Worm (Caenorhabditis elegans): ENCODE results near the gene pqn-29.
A peak's percentile ranks its signal among the peaks of the same experiment; 100 is the strongest.

The pqn-29 gene

ce11 chrIII:4649363-4649768 lies 3.2 kb upstream of the pqn-29 start (continued):
- TF ChIP-seq tbx-7 (tag; optimal IDR thresholded peaks at IDR 0.05) (no peak), lim-6 (tag; optimal IDR thresholded peaks at IDR 0.05) (no peak), sox-2 (GFP tag; IDR thresholded peaks at IDR 0.05) (no peak), che-1 (tag; optimal IDR thresholded peaks at IDR 0.05) (peak; percentile 7), pag-3 (tag; optimal IDR thresholded peaks at IDR 0.05; ENCODE audit: borderline replicate concordance) (no peak), dmd-4 (tag; optimal IDR thresholded peaks at IDR 0.05; ENCODE audit: borderline replicate concordance) (no peak), ceh-30 (tag; optimal IDR thresholded peaks at IDR 0.05) (no peak), pat-9 (tag; optimal IDR thresholded peaks at IDR 0.05) (peak; percentile 24), ceh-9 (tag; optimal IDR thresholded peaks at IDR 0.05) (no peak), ref-2 (tag; optimal IDR thresholded peaks at IDR 0.05) (peak; percentile 86), hlh-13 (GFP tag; optimal IDR thresholded peaks at IDR 0.05) (no peak), Y22D7AL.16 (tag; optimal IDR thresholded peaks at IDR 0.05) (no peak), unc-86 (tag; optimal IDR thresholded peaks at IDR 0.05) (peak; percentile 2), fax-1 (tag; optimal IDR thresholded peaks at IDR 0.05) (no peak), mec-3 (tag; optimal IDR thresholded peaks at IDR 0.05; ENCODE audit: borderline replicate concordance) (no peak), nfya-1 (tag; optimal IDR thresholded peaks at IDR 0.05) (peak; percentile 79), ceh-2 (tag; optimal IDR thresholded peaks at IDR 0.05) (peak; percentile 63), rnt-1 (tag; optimal IDR thresholded peaks at IDR 0.05) (peak; percentile 86), T23F11.4 (GFP tag; optimal IDR thresholded peaks at IDR 0.05) (peak; percentile 65), unc-42 (tag; optimal IDR thresholded peaks at IDR 0.05) (peak; percentile 65), C38D4.7 (GFP tag; optimal IDR thresholded peaks at IDR 0.05) (no peak), ets-4 (tag; optimal IDR thresholded peaks at IDR 0.05) (peak; percentile 93), nhr-232 (tag; optimal IDR thresholded peaks at IDR 0.05) (no peak), K02D7.2 (tag; optimal IDR thresholded peaks at IDR 0.05) (no peak), elt-4 (tag; optimal IDR thresholded peaks at IDR 0.05) (no peak), tbx-2 (tag; optimal IDR thresholded peaks at IDR 0.05) (peak; percentile 91), pha-2 (tag; optimal IDR thresholded peaks at IDR 0.05) (no peak), fkh-6 (tag; optimal IDR thresholded peaks at IDR 0.05) (no peak), hlh-30 (tag; optimal IDR thresholded peaks at IDR 0.05; ENCODE audit: insufficient read depth) (peak; percentile 99), ceh-6 (GFP tag; optimal IDR thresholded peaks at IDR 0.05) (no peak), odd-2 (tag; optimal IDR thresholded peaks at IDR 0.05) (no peak), elt-2 (tag; optimal IDR thresholded peaks at IDR 0.05) (peak; percentile 76)

- TF ChIP-seq hlh-30 (tag; optimal IDR thresholded peaks at IDR 0.05; ENCODE audit: insufficient read depth) = no peak
Measured at ce11 chrIII:4647878-4648277, 1.7 kb upstream of the pqn-29 start, which contains the start of gene T23F11.6. Gene T23F11.6, minus strand, starts transcription at chrIII:4647922.

- TF ChIP-seq sdc-2 (tag; optimal IDR thresholded peaks at IDR 0.05) (no peak), rnt-1 (tag; optimal IDR thresholded peaks at IDR 0.05) (no peak), fkh-10 (GFP tag; optimal IDR thresholded peaks at IDR 0.05) (no peak), ceh-45 (GFP tag; IDR thresholded peaks at IDR 0.05) (no peak), ets-4 (tag; optimal IDR thresholded peaks at IDR 0.05) (no peak), ceh-2 (tag; optimal IDR thresholded peaks at IDR 0.05) (no peak), madf-2 (tag; optimal IDR thresholded peaks at IDR 0.05) (no peak), ceh-18 (tag; optimal IDR thresholded peaks at IDR 0.05) (no peak), ceh-6 (GFP tag; optimal IDR thresholded peaks at IDR 0.05) (no peak), ceh-24 (tag; optimal IDR thresholded peaks at IDR 0.05) (no peak), lim-6 (tag; optimal IDR thresholded peaks at IDR 0.05) (no peak), pag-3 (tag; optimal IDR thresholded peaks at IDR 0.05; ENCODE audit: borderline replicate concordance) (no peak), hlh-30 (tag; optimal IDR thresholded peaks at IDR 0.05; ENCODE audit: insufficient read depth) (no peak), mec-3 (tag; optimal IDR thresholded peaks at IDR 0.05; ENCODE audit: borderline replicate concordance) (no peak), elt-2 (tag; optimal IDR thresholded peaks at IDR 0.05) (no peak), dve-1 (tag; optimal IDR thresholded peaks at IDR 0.05) (no peak), unc-86 (tag; optimal IDR thresholded peaks at IDR 0.05) (no peak), ceh-14 (tag; optimal IDR thresholded peaks at IDR 0.05) (no peak)
Measured at ce11 chrIII:4647341-4647740, 1.2 kb upstream of the pqn-29 start.
